Worm (Caenorhabditis elegans): ENCODE measurements around the gene egl-1.

ce11 chrV:14481401-14481800 is 49.2 kb upstream of the egl-1 start, which contains the start of gene R02D5.7:
- TF ChIP-seq flt-1 (GFP tag; IDR thresholded peaks at IDR 0.05) (no peak), tab-1 (GFP tag; IDR thresholded peaks at IDR 0.05) (no peak), ref-1 (GFP tag; conservative IDR thresholded peaks at IDR 0.05) (no peak), ztf-29 (GFP tag; IDR thresholded peaks at IDR 0.05) (no peak)
